Worm (Caenorhabditis elegans): Measurements from ENCODE around the gene scl-10.

scl-10 gene

ce11 chrIV:13075625-13076252, 27.5 kb downstream of the scl-10 start:
- no peak for TF ChIP-seq F13H6.1 (tag; optimal IDR thresholded peaks at IDR 0.05)

ce11 chrIV:13076620-13077019, 28.4 kb downstream of the scl-10 start, which contains the start of gene C39E9.7:
C39E9.7 (minus strand) TSS chrIV:13076720.
- TF ChIP-seq rnt-1 (tag; optimal IDR thresholded peaks at IDR 0.05) (no peak), pha-2 (tag; optimal IDR thresholded peaks at IDR 0.05) (no peak), T23F11.4 (GFP tag; optimal IDR thresholded peaks at IDR 0.05) (no peak), dmd-4 (tag; optimal IDR thresholded peaks at IDR 0.05; ENCODE audit: borderline replicate concordance) (no peak), fkh-6 (tag; optimal IDR thresholded peaks at IDR 0.05) (no peak), che-1 (tag; optimal IDR thresholded peaks at IDR 0.05) (no peak), elt-2 (tag; optimal IDR thresholded peaks at IDR 0.05) (no peak), pros-1 (tag; optimal IDR thresholded peaks at IDR 0.05) (no peak), elt-4 (tag; optimal IDR thresholded peaks at IDR 0.05) (no peak), unc-86 (tag; optimal IDR thresholded peaks at IDR 0.05) (no peak), ahr-1 (tag; optimal IDR thresholded peaks at IDR 0.05) (no peak), ref-2 (tag; optimal IDR thresholded peaks at IDR 0.05) (no peak), ceh-48 (tag; optimal IDR thresholded peaks at IDR 0.05) (no peak), ceh-45 (GFP tag; IDR thresholded peaks at IDR 0.05) (no peak), syd-9 (tag; optimal IDR thresholded peaks at IDR 0.05) (no peak), ceh-24 (tag; optimal IDR thresholded peaks at IDR 0.05) (no peak), pha-4 (tag; optimal IDR thresholded peaks at IDR 0.05) (no peak), pat-9 (tag; optimal IDR thresholded peaks at IDR 0.05) (no peak)

- TF ChIP-seq pat-9 (tag; optimal IDR thresholded peaks at IDR 0.05) (no peak), hlh-13 (GFP tag; optimal IDR thresholded peaks at IDR 0.05) (no peak)
These were observed 29.4 kb downstream of the scl-10 start for ce11 chrIV:13077694-13078093.

- no peak for TF ChIP-seq unc-86 (tag; optimal IDR thresholded peaks at IDR 0.05)
- no peak for TF ChIP-seq ets-4 (tag; optimal IDR thresholded peaks at IDR 0.05)
- TF ChIP-seq ceh-48 (tag; optimal IDR thresholded peaks at IDR 0.05) = no peak
- TF ChIP-seq ceh-2 (tag; optimal IDR thresholded peaks at IDR 0.05) = no peak
- no peak for TF ChIP-seq pat-9 (tag; optimal IDR thresholded peaks at IDR 0.05)
These were observed 30.1 kb downstream of the scl-10 start for ce11 chrIV:13078342-13078741.

ce11 chrIV:13079119-13079518, 30.9 kb downstream of the scl-10 start, which contains the start of gene C39E9.8:
C39E9.8 (plus strand) TSS chrIV:13079446.
- TF ChIP-seq elt-4 (tag; optimal IDR thresholded peaks at IDR 0.05) = no peak
- no peak for TF ChIP-seq T23F11.4 (GFP tag; optimal IDR thresholded peaks at IDR 0.05)
- no peak for TF ChIP-seq ahr-1 (tag; optimal IDR thresholded peaks at IDR 0.05)
- no peak for TF ChIP-seq ztf-16 (tag; optimal IDR thresholded peaks at IDR 0.05)

- TF ChIP-seq ama-1 (optimal IDR thresholded peaks at IDR 0.05) (no peak), fax-1 (tag; optimal IDR thresholded peaks at IDR 0.05) (no peak), hlh-8 (tag; optimal IDR thresholded peaks at IDR 0.05) (no peak), zip-5 (tag; optimal IDR thresholded peaks at IDR 0.05) (no peak), ceh-31 (tag; optimal IDR thresholded peaks at IDR 0.05) (no peak), tbx-7 (tag; optimal IDR thresholded peaks at IDR 0.05) (no peak), ceh-9 (tag; optimal IDR thresholded peaks at IDR 0.05) (no peak), syd-9 (tag; optimal IDR thresholded peaks at IDR 0.05) (no peak), sox-4 (tag; optimal IDR thresholded peaks at IDR 0.05) (no peak), unc-55 (GFP tag; optimal IDR thresholded peaks at IDR 0.05) (no peak), npax-4 (tag; optimal IDR thresholded peaks at IDR 0.05) (no peak)
These were observed 31.9 kb downstream of the scl-10 start for ce11 chrIV:13080185-13080584.

Data from whole organism, late embryonic.